Fruit fly (Drosophila melanogaster): ENCODE measurements around the gene CG5937.
A peak's percentile ranks its signal among the peaks of the same experiment; 100 is the strongest.

CG5937 gene

dm6 chrX:6000747-6001426 lies 38.9 kb upstream of the CG5937 start, which contains the start of gene CG4766 (continued):
- TF ChIP-seq Hr38 (GFP tag; optimal IDR thresholded peaks at IDR 0.05): no peak
- peak; percentile 61; the same call in 1 of the 2 replicates for TF ChIP-seq CG11294 (GFP tag; IDR thresholded peaks at IDR 0.05)
- TF ChIP-seq ss (GFP tag; optimal IDR thresholded peaks at IDR 0.05): peak; percentile 56 to 81
- TF ChIP-seq fd59A (GFP tag; optimal IDR thresholded peaks at IDR 0.05): peak; percentile 82
- TF ChIP-seq CG1621 (tag; optimal IDR thresholded peaks at IDR 0.05): peak; percentile 61
- peak; percentile 90 for TF ChIP-seq CG15336 (GFP tag; IDR thresholded peaks at IDR 0.05)
- peak; percentile 87 for TF ChIP-seq CG6792 (GFP tag; optimal IDR thresholded peaks at IDR 0.05)
- TF ChIP-seq CG31627 (GFP tag; optimal IDR thresholded peaks at IDR 0.05): peak; percentile 83
- TF ChIP-seq Eip75B (GFP tag; optimal IDR thresholded peaks at IDR 0.05): peak; percentile 93
- TF ChIP-seq Eip78C (GFP tag): peak; percentile 97
- TF ChIP-seq eg (GFP tag; IDR thresholded peaks at IDR 0.05): peak; percentile 78
- peak; percentile 66 for TF ChIP-seq CG16779 (tag; optimal IDR thresholded peaks at IDR 0.05)
- peak; percentile 82 for TF ChIP-seq CG6808 (GFP tag; optimal IDR thresholded peaks at IDR 0.05)

dm6 chrX:6003830-6004229 lies 36.0 kb upstream of the CG5937 start:
- TF ChIP-seq CG6808 (GFP tag; optimal IDR thresholded peaks at IDR 0.05): peak; percentile 56
- TF ChIP-seq CG15336 (GFP tag; IDR thresholded peaks at IDR 0.05): peak; percentile 41; the same call in 1 of the 2 replicates
- peak; percentile 66 for TF ChIP-seq Ets96B (tag; optimal IDR thresholded peaks at IDR 0.05)
- peak; percentile 37 for TF ChIP-seq CG34406 (GFP tag; optimal IDR thresholded peaks at IDR 0.05)
- peak; percentile 66; the same call in 2 of the 3 replicates for TF ChIP-seq CG6163 (GFP tag; IDR thresholded peaks at IDR 0.05)
- TF ChIP-seq salr (GFP tag; optimal IDR thresholded peaks at IDR 0.05): no peak
- TF ChIP-seq CG4318 (GFP tag; optimal IDR thresholded peaks at IDR 0.05): no peak
- peak; percentile 44 for TF ChIP-seq spab (GFP tag; optimal IDR thresholded peaks at IDR 0.05)
- TF ChIP-seq acj6 (GFP tag; optimal IDR thresholded peaks at IDR 0.05): peak; percentile 35
- TF ChIP-seq CG6792 (GFP tag; optimal IDR thresholded peaks at IDR 0.05): peak; percentile 2
- TF ChIP-seq Hr38 (GFP tag; optimal IDR thresholded peaks at IDR 0.05): no peak
- no peak for TF ChIP-seq Sox102F (GFP tag; optimal IDR thresholded peaks at IDR 0.05)
- no peak for TF ChIP-seq topi (GFP tag; optimal IDR thresholded peaks at IDR 0.05)
- no peak for TF ChIP-seq net (GFP tag; optimal IDR thresholded peaks at IDR 0.05)
- no peak for TF ChIP-seq CG6276 (GFP tag; optimal IDR thresholded peaks at IDR 0.05)
- TF ChIP-seq fd85E (GFP tag; optimal IDR thresholded peaks at IDR 0.05): no peak
- TF ChIP-seq lz (GFP tag; optimal IDR thresholded peaks at IDR 0.05): no peak
- no peak for TF ChIP-seq vri (GFP tag; optimal IDR thresholded peaks at IDR 0.05)
- peak; percentile 44 for TF ChIP-seq CG32006 (GFP tag; optimal IDR thresholded peaks at IDR 0.05)
- no peak for TF ChIP-seq CG7368 (GFP tag; optimal IDR thresholded peaks at IDR 0.05)
- TF ChIP-seq CG1621 (tag; optimal IDR thresholded peaks at IDR 0.05): no peak
- TF ChIP-seq Lpt (GFP tag; optimal IDR thresholded peaks at IDR 0.05): no peak
- peak; percentile 31 for TF ChIP-seq CG3919 (GFP tag; optimal IDR thresholded peaks at IDR 0.05)
- no peak for TF ChIP-seq cyc (GFP tag; optimal IDR thresholded peaks at IDR 0.05)
- TF ChIP-seq Gug (GFP tag; IDR thresholded peaks at IDR 0.05): no peak
- TF ChIP-seq fd59A (GFP tag; optimal IDR thresholded peaks at IDR 0.05): peak; percentile 4
- TF ChIP-seq Met (GFP tag; optimal IDR thresholded peaks at IDR 0.05): no peak
- TF ChIP-seq Hr4 (GFP tag; optimal IDR thresholded peaks at IDR 0.05): no peak
- TF ChIP-seq OdsH (GFP tag; optimal IDR thresholded peaks at IDR 0.05): peak; percentile 39
- peak; percentile 35 for TF ChIP-seq achi (GFP tag; optimal IDR thresholded peaks at IDR 0.05)
- TF ChIP-seq Ets21C (GFP tag; optimal IDR thresholded peaks at IDR 0.05): no peak
- peak in 1 of 2 experiments; percentile 51 for TF ChIP-seq ss (GFP tag; optimal IDR thresholded peaks at IDR 0.05)
- peak; percentile 36 for TF ChIP-seq CG8632 (GFP tag; optimal IDR thresholded peaks at IDR 0.05)
- TF ChIP-seq CG11902 (GFP tag; optimal IDR thresholded peaks at IDR 0.05): no peak
- TF ChIP-seq Sox14 (GFP tag; optimal IDR thresholded peaks at IDR 0.05): no peak
- TF ChIP-seq Eip75B (GFP tag; optimal IDR thresholded peaks at IDR 0.05): no peak
- no peak for TF ChIP-seq CG8119 (GFP tag; IDR thresholded peaks at IDR 0.05)
- peak; percentile 63 for TF ChIP-seq Eip78C (GFP tag)
- no peak for TF ChIP-seq CG6854 (GFP tag; optimal IDR thresholded peaks at IDR 0.05)
- TF ChIP-seq CG3032 (tag; optimal IDR thresholded peaks at IDR 0.05): peak; percentile 65
- TF ChIP-seq Hr39 (GFP tag; optimal IDR thresholded peaks at IDR 0.05): no peak
- TF ChIP-seq Eip93F (GFP tag; optimal IDR thresholded peaks at IDR 0.05): no peak
- no peak for TF ChIP-seq CG11762 (GFP tag; optimal IDR thresholded peaks at IDR 0.05; ENCODE audit: insufficient read depth)
- TF ChIP-seq dac (GFP tag; optimal IDR thresholded peaks at IDR 0.05): no peak

Measured in whole organism, prepupa.